In the genomic region with DNA sequence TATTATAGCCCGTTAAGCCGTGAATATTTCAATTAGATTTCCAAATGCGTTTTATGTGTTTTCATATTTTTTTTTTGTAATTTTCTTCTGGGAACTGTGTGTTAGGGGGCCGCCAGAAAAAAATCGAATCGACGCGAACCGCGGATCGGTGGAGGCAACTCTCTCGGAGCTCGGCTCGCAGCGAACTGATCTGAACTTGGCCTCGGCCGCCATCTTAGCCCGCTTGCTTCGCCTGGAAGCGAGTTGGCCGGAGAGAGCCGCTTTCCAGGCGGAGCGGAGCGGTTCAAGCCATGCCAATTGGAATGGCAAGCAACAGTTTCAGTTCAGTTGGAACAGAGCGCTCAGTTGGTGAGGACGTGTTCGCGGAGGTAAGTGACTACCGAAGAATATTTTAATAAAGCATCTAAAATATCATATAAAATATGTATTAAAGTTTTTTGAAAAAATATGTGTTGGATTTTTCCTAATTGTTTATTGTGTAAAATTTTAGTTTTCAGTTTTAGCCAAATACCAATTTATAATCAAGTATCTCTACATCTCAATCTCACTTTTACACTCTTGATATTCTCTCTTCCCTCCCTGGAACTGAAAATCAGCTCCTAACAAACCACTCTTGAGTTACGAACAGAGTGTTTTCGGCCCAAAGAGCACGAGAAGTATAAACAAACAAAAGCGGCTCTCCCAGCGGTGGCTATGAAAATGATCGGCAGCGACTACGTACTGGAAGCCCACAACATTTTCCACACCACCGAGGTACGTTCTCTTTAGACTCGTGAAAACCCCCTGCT, we compare ENCODE assay signal across 1 fruit fly cellular context.
TF ChIP-seq lines count a peak whose summit lies in the region.

A gene (minus strand): TSS at position 187 of the 788 bp plus-strand sequence.
A gene (plus strand): TSS at position 324 of the 788 bp plus-strand sequence.

TF ChIP-seq in whole organism, embryonic, 481 proteins besides CTCF, POLR2A, EP300 and RAD21 (continued from another document):
- TF ChIP-seq CG3163 (GFP tag; optimal IDR thresholded peaks at IDR 0.05; lab: Kevin White, UChicago) = peak; percentile 84
- no peak for TF ChIP-seq ara (GFP tag; IDR thresholded peaks at IDR 0.05; lab: Robert Waterston, UW)
- TF ChIP-seq CG6654 (GFP tag; optimal IDR thresholded peaks at IDR 0.05; lab: Kevin White, UChicago) = no peak
- TF ChIP-seq kah (GFP tag; optimal IDR thresholded peaks at IDR 0.05; lab: Kevin White, UChicago) = peak; percentile 4
- TF ChIP-seq PHDP (tag; optimal IDR thresholded peaks at IDR 0.05; lab: Kevin White, UChicago) = no peak
- peak; percentile 46 for TF ChIP-seq Rfx (GFP tag; IDR thresholded peaks at IDR 0.05; lab: Robert Waterston, UW)
- TF ChIP-seq so (GFP tag; IDR thresholded peaks at IDR 0.05; lab: Robert Waterston, UW) = 0 out of 3 replicates have a peak, but pooled peaks have one; percentile 20
- TF ChIP-seq CG42726 (GFP tag; IDR thresholded peaks at IDR 0.05; lab: Robert Waterston, UW; ENCODE audit: partially characterized antibody) = peak; percentile 45; the same call in 1 of the 2 replicates
- no peak for TF ChIP-seq cad (GFP tag; optimal IDR thresholded peaks at IDR 0.05; lab: Kevin White, UChicago)
- no peak for TF ChIP-seq CG17568 (GFP tag; optimal IDR thresholded peaks at IDR 0.05; lab: Kevin White, UChicago)
- TF ChIP-seq aop (GFP tag; IDR thresholded peaks at IDR 0.05; lab: Robert Waterston, UW) = 0 out of 2 replicates have a peak, but pooled peaks have one; percentile 17
- TF ChIP-seq Elba2 (GFP tag; optimal IDR thresholded peaks at IDR 0.05; lab: Kevin White, UChicago) = peak; percentile 31
- 0 out of 2 replicates have a peak, but pooled peaks have one; percentile 5 for TF ChIP-seq Xrp1 (GFP tag; IDR thresholded peaks at IDR 0.05; lab: Robert Waterston, UW)
- TF ChIP-seq otp (GFP tag; IDR thresholded peaks at IDR 0.05; lab: Robert Waterston, UW) = 0 out of 3 replicates have a peak, but pooled peaks have one; percentile 43
- TF ChIP-seq Drgx (GFP tag; IDR thresholded peaks at IDR 0.05; lab: Robert Waterston, UW) = peak; percentile 45; the same call in 1 of the 2 replicates
- TF ChIP-seq wdn (GFP tag; IDR thresholded peaks at IDR 0.05; lab: Robert Waterston, UW) = no peak
- TF ChIP-seq bbx (GFP tag; IDR thresholded peaks at IDR 0.05; lab: Robert Waterston, UW; ENCODE audit: partially characterized antibody) = peak; percentile 45
- TF ChIP-seq seq (GFP tag; IDR thresholded peaks at IDR 0.05; lab: Robert Waterston, UW) = 0 out of 2 replicates have a peak, but pooled peaks have one; percentile 14
- 0 out of 2 replicates have a peak, but pooled peaks have one; percentile 9 for TF ChIP-seq vvl (GFP tag; IDR thresholded peaks at IDR 0.05; lab: Robert Waterston, UW)
- TF ChIP-seq gce (GFP tag; IDR thresholded peaks at IDR 0.05; lab: Robert Waterston, UW) = peak; percentile 12; the same call in 1 of the 3 replicates
- TF ChIP-seq z (GFP tag; IDR thresholded peaks at IDR 0.05; lab: Robert Waterston, UW) = peak; percentile 74
- no peak for TF ChIP-seq CG2875 (GFP tag; optimal IDR thresholded peaks at IDR 0.05; lab: Kevin White, UChicago)
- no peak for TF ChIP-seq CG12236 (GFP tag; optimal IDR thresholded peaks at IDR 0.05; lab: Kevin White, UChicago)
- 0 out of 2 replicates have a peak, but pooled peaks have one; percentile 23 for TF ChIP-seq slbo (GFP tag; IDR thresholded peaks at IDR 0.05; lab: Robert Waterston, UW)
- no peak for TF ChIP-seq CG18476 (GFP tag; optimal IDR thresholded peaks at IDR 0.05; lab: Kevin White, UChicago)
